Worm (Caenorhabditis elegans): ENCODE results near the gene snf-3.

DNA sequence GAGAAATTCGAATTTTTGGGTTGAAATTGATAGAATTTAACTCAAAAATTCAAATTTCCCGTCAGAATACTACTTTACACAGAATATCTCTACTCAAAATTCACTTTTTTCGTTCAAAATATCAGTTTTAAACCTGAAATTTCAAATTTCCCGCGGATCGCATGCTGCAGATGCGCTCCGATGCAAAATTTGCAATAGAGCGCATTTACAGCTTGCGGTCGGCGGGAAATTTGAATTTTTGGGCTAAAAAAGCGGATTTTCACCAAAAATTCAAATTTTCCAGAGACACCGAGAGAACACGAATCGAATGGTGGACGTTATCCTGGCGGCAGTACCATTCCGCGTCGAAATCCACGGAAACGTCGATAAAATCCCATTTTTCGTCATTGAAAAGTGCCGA lies 33.0 kb downstream of the snf-3 start:
- no peak for TF ChIP-seq him-1 (tag; optimal IDR thresholded peaks at IDR 0.05)
- TF ChIP-seq dao-5 (tag; optimal IDR thresholded peaks at IDR 0.05), result no peak
